Fruit fly (Drosophila melanogaster) whole organism, embryonic: ENCODE data around the gene CG8372.

Experiments used
- Abd-B ChIP-seq: fragments of 200-800 bp; sonication (Bioruptor generic); optimal IDR thresholded peaks from 2 replicates; lab custom pipeline; 2018; ENCODE audit warnings: missing biosample characterization, mild to moderate bottlenecking, missing genetic modification characterization, moderate library complexity
- Awh ChIP-seq: fragments of 200-800 bp; sonication (Bioruptor generic); IDR thresholded peaks from 2 replicates; pipeline ENCODE4, ENCODE4 v1.3.6; 2022; ENCODE audit warnings: missing biosample characterization, missing genetic modification characterization
- BEAF-32 ChIP-seq: fragments of 200-800 bp; sonication (Bioruptor generic); optimal IDR thresholded peaks from 3 replicates; lab custom pipeline; 2017; ENCODE audit warnings: missing biosample characterization, missing genetic modification characterization, mild to moderate bottlenecking, moderate library complexity, missing genetic modification reagents
- BtbVII ChIP-seq: fragments of 200-800 bp; sonication (Bioruptor generic); optimal IDR thresholded peaks from 3 replicates; lab custom pipeline; 2017; ENCODE audit warnings: missing biosample characterization, mild to moderate bottlenecking, missing genetic modification characterization
- CG13123 ChIP-seq: fragments of 200-800 bp; sonication (Bioruptor generic); optimal IDR thresholded peaks from 2 replicates; lab custom pipeline; 2016; ENCODE audit warnings: missing biosample characterization, missing genetic modification characterization
- CG14710 ChIP-seq: fragments of 200-800 bp; sonication (Bioruptor generic); optimal IDR thresholded peaks from 3 replicates; lab custom pipeline; 2019; ENCODE audit warnings: missing biosample characterization, mild to moderate bottlenecking, missing genetic modification characterization, moderate library complexity
- CG15269 ChIP-seq: fragments of 200-800 bp; sonication (Bioruptor generic); optimal IDR thresholded peaks from 2 replicates; lab custom pipeline; 2018; ENCODE audit warnings: missing biosample characterization, mild to moderate bottlenecking, missing genetic modification characterization, moderate library complexity
- CG2129 ChIP-seq: fragments of 200-800 bp; sonication (Bioruptor generic); IDR thresholded peaks from 2 replicates; pipeline ENCODE4 v1.3.6; 2022; ENCODE audit warnings: missing biosample characterization, missing genetic modification characterization; ENCODE audit not compliant: partially characterized antibody
- CG2202 ChIP-seq: fragments of 200-800 bp; sonication (Bioruptor generic); optimal IDR thresholded peaks from 2 replicates; lab custom pipeline; 2018; ENCODE audit warnings: missing biosample characterization, mild to moderate bottlenecking, missing genetic modification characterization
- CG32767 ChIP-seq: fragments of 200-800 bp; sonication (Bioruptor generic); IDR thresholded peaks from 2 replicates; pipeline ENCODE4 v1.3.6; 2022; ENCODE audit warnings: missing biosample characterization, missing genetic modification characterization
- CG33213 ChIP-seq: fragments of 200-800 bp; sonication (Bioruptor generic); optimal IDR thresholded peaks from 3 replicates; lab custom pipeline; 2016; ENCODE audit warnings: missing biosample characterization, missing genetic modification characterization
- CG34224 ChIP-seq: fragments of 200-800 bp; sonication (Bioruptor generic); IDR thresholded peaks from 3 replicates; pipeline ENCODE4 v1.3.6; 2022; ENCODE audit warnings: missing biosample characterization, missing genetic modification characterization; ENCODE audit not compliant: partially characterized antibody
- CG34376 ChIP-seq: fragments of 200-800 bp; sonication (Bioruptor generic); optimal IDR thresholded peaks from 2 replicates; lab custom pipeline; 2018; ENCODE audit warnings: missing biosample characterization, mild to moderate bottlenecking, missing genetic modification characterization
- CG6654 ChIP-seq: fragments of 200-800 bp; sonication (Bioruptor generic); optimal IDR thresholded peaks from 2 replicates; lab custom pipeline; 2017; ENCODE audit warnings: missing biosample characterization, mild to moderate bottlenecking, missing genetic modification characterization
- CG6791 ChIP-seq: fragments of 200-800 bp; sonication (Bioruptor generic); IDR thresholded peaks from 3 replicates; pipeline ENCODE4 v1.3.6; 2022; ENCODE audit warnings: missing biosample characterization, missing genetic modification characterization; ENCODE audit not compliant: partially characterized antibody
- CG9876 ChIP-seq: fragments of 200-800 bp; sonication (Bioruptor generic); optimal IDR thresholded peaks from 2 replicates; lab custom pipeline; 2016; ENCODE audit warnings: missing biosample characterization, missing genetic modification characterization
- Dfd ChIP-seq, 2 experiments: fragments of >200 bp; optimal IDR thresholded peaks; 2 replicates each; lab custom pipeline; 2017; ENCODE audit warnings: missing biosample characterization in 2 of 2, missing genetic modification characterization in 2 of 2
- Dll ChIP-seq: fragments of 200-800 bp; sonication (Bioruptor generic); IDR thresholded peaks from 4 replicates; pipeline ENCODE4 v1.3.6; 2022; ENCODE audit warnings: missing biosample characterization, missing genetic modification characterization; ENCODE audit not compliant: partially characterized antibody
- Doc3 ChIP-seq: fragments of 200-800 bp; sonication (Bioruptor generic); IDR thresholded peaks from 3 replicates; pipeline ENCODE4 v1.3.6; 2022; ENCODE audit warnings: missing biosample characterization, missing genetic modification characterization; ENCODE audit not compliant: partially characterized antibody
- Dp ChIP-seq: fragments of 200-800 bp; sonication (Bioruptor generic); optimal IDR thresholded peaks from 2 replicates; lab custom pipeline; 2018; ENCODE audit warnings: missing biosample characterization, mild to moderate bottlenecking, missing genetic modification characterization, moderate library complexity
- Fer2 ChIP-seq: fragments of 200-800 bp; sonication (Bioruptor generic); optimal IDR thresholded peaks from 2 replicates; lab custom pipeline; 2018; ENCODE audit warnings: missing biosample characterization, mild to moderate bottlenecking, missing genetic modification characterization, moderate library complexity
- Hr39 ChIP-seq: fragments of >200 bp; optimal IDR thresholded peaks from 2 replicates; lab custom pipeline; 2017
- MESR4 ChIP-seq: fragments of 200-800 bp; sonication (Bioruptor generic); optimal IDR thresholded peaks from 2 replicates; lab custom pipeline; 2018; ENCODE audit warnings: missing biosample characterization, mild to moderate bottlenecking, missing genetic modification characterization, moderate library complexity
- Nf-YA ChIP-seq: fragments of 200-800 bp; sonication (Bioruptor generic); IDR thresholded peaks from 2 replicates; pipeline ENCODE4 v1.3.6; 2022; ENCODE audit warnings: missing biosample characterization, missing genetic modification characterization
- Rfx ChIP-seq: fragments of 200-800 bp; sonication (Bioruptor generic); IDR thresholded peaks from 2 replicates; pipeline ENCODE4 v1.3.6; 2022; ENCODE audit warnings: missing biosample characterization, missing genetic modification characterization
- Scr ChIP-seq: fragments of 200-800 bp; sonication (Bioruptor generic); IDR thresholded peaks from 2 replicates; pipeline ENCODE4 v1.3.6; 2022; ENCODE audit warnings: missing biosample characterization, missing genetic modification characterization; ENCODE audit not compliant: partially characterized antibody
- Six4 ChIP-seq: fragments of 200-800 bp; sonication (Bioruptor generic); optimal IDR thresholded peaks from 2 replicates; lab custom pipeline; 2016; ENCODE audit warnings: missing biosample characterization, missing genetic modification characterization
- Sox102F ChIP-seq: fragments of 200-800 bp; sonication (Bioruptor generic); optimal IDR thresholded peaks from 2 replicates; lab custom pipeline; 2018; ENCODE audit warnings: missing biosample characterization, mild to moderate bottlenecking, missing genetic modification characterization, moderate library complexity
- Tbp ChIP-seq: fragments of >200 bp; optimal IDR thresholded peaks from 2 replicates; lab custom pipeline; 2018; ENCODE audit warnings: missing biosample characterization, missing genetic modification characterization
- Xbp1 ChIP-seq: fragments of 200-800 bp; sonication (Bioruptor generic); optimal IDR thresholded peaks from 3 replicates; lab custom pipeline; 2016; ENCODE audit warnings: missing biosample characterization, mild to moderate bottlenecking, missing genetic modification characterization
- al ChIP-seq: fragments of 200-800 bp; sonication (Bioruptor generic); IDR thresholded peaks from 2 replicates; pipeline ENCODE4 v1.3.6; 2022; ENCODE audit warnings: missing biosample characterization, missing genetic modification characterization
- bowl ChIP-seq: fragments of 200-800 bp; sonication (Bioruptor generic); IDR thresholded peaks from 2 replicates; pipeline ENCODE4 v1.3.6; 2022; ENCODE audit warnings: missing biosample characterization, missing genetic modification characterization
- cad ChIP-seq: fragments of >200 bp; optimal IDR thresholded peaks from 2 replicates; lab custom pipeline; 2017; ENCODE audit warnings: missing biosample characterization, missing genetic modification characterization
- ci ChIP-seq: fragments of 200-800 bp; sonication (Bioruptor generic); IDR thresholded peaks from 3 replicates; pipeline ENCODE4 v1.3.6; 2022; ENCODE audit warnings: missing biosample characterization, missing genetic modification characterization
- disco-r ChIP-seq: fragments of 200-800 bp; sonication (Bioruptor generic); optimal IDR thresholded peaks from 2 replicates; lab custom pipeline; 2016; ENCODE audit warnings: missing biosample characterization, missing genetic modification characterization
- ewg ChIP-seq: fragments of 200-800 bp; sonication (Bioruptor generic); optimal IDR thresholded peaks from 3 replicates; lab custom pipeline; 2017; ENCODE audit warnings: mild to moderate bottlenecking, missing biosample characterization, missing genetic modification reagents, missing genetic modification characterization
- exex ChIP-seq: fragments of 200-800 bp; sonication (Bioruptor generic); optimal IDR thresholded peaks from 4 replicates; lab custom pipeline; 2018; ENCODE audit warnings: missing biosample characterization, mild to moderate bottlenecking, missing genetic modification characterization, moderate library complexity
- fd64A ChIP-seq: fragments of 200-800 bp; sonication (Bioruptor generic); optimal IDR thresholded peaks from 3 replicates; lab custom pipeline; 2018; ENCODE audit warnings: missing biosample characterization, mild to moderate bottlenecking, missing genetic modification characterization
- hbn ChIP-seq: fragments of 200-800 bp; sonication (Bioruptor generic); IDR thresholded peaks from 2 replicates; pipeline ENCODE4 v1.3.6; 2022; ENCODE audit warnings: missing biosample characterization, missing genetic modification characterization; ENCODE audit not compliant: partially characterized antibody
- nerfin-1 ChIP-seq: fragments of 200-800 bp; sonication (Bioruptor generic); optimal IDR thresholded peaks from 3 replicates; lab custom pipeline; 2019; ENCODE audit warnings: missing biosample characterization, mild to moderate bottlenecking, missing genetic modification characterization, moderate library complexity
- pan ChIP-seq, 4 experiments: fragments of >200 bp in 3 of 4; fragments of 200-800 bp in 1 of 4; sonication (Bioruptor generic) in 1 of 4; optimal IDR thresholded peaks in 3 of 4; IDR thresholded peaks in 1 of 4; 2 replicates each; pipeline versions ENCODE4 v1.3.6 to Lab custom; 2017 to 2022; ENCODE audit warnings: missing biosample characterization in 2 of 4, missing genetic modification characterization in 2 of 4, mixed read lengths in 1 of 4
- pho ChIP-seq: fragments of 200-800 bp; sonication (Bioruptor generic); optimal IDR thresholded peaks from 2 replicates; lab custom pipeline; 2016; ENCODE audit warnings: missing biosample characterization, missing genetic modification characterization
- phol ChIP-seq: fragments of 200-800 bp; sonication (Bioruptor generic); optimal IDR thresholded peaks from 3 replicates; lab custom pipeline; 2018; ENCODE audit warnings: missing biosample characterization, mild to moderate bottlenecking, missing genetic modification characterization, moderate library complexity
- sisA ChIP-seq: fragments of 200-800 bp; sonication (Bioruptor generic); IDR thresholded peaks from 2 replicates; pipeline ENCODE4 v1.3.6; 2022; ENCODE audit warnings: missing biosample characterization, missing genetic modification characterization
- slbo ChIP-seq: fragments of 200-800 bp; sonication (Bioruptor generic); IDR thresholded peaks from 2 replicates; pipeline ENCODE4 v1.3.6; 2022; ENCODE audit warnings: missing biosample characterization, missing genetic modification characterization
- sqz ChIP-seq: fragments of 200-800 bp; sonication (Bioruptor generic); optimal IDR thresholded peaks from 3 replicates; lab custom pipeline; 2018; ENCODE audit warnings: missing biosample characterization, mild to moderate bottlenecking, missing genetic modification characterization
- tna ChIP-seq: fragments of 200-800 bp; sonication (Bioruptor generic); IDR thresholded peaks from 2 replicates; pipeline ENCODE4 v1.3.6; 2022; ENCODE audit warnings: missing biosample characterization, missing genetic modification characterization; ENCODE audit not compliant: partially characterized antibody
- trem ChIP-seq: fragments of 200-800 bp; optimal IDR thresholded peaks from 3 replicates; lab custom pipeline; 2019; ENCODE audit warnings: missing biosample characterization, mild to moderate bottlenecking, missing genetic modification characterization, moderate library complexity
- twi ChIP-seq: fragments of 200-800 bp; optimal IDR thresholded peaks from 2 replicates; lab custom pipeline; 2019; ENCODE audit warnings: missing biosample characterization, mild to moderate bottlenecking, missing genetic modification characterization, moderate library complexity

Gene CG8372

DNA sequence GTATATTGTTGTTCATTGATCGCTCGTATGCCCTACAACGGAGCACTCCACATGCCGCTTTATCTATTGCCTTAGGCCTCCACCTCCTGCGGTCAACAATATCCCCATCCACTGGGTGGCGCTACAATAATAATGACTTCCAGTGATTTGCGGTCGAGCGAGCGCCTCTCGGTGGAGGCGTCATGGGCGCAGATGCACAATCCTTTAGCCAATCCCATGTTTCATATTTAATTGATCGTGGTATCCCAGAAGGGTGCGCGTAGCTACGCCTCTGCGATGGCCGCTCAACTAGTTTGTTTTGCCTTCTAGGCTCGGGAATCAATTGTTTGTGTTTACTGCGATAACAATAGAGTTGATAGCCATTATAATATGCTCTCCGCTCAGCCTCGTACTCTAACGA, 16.4 kb upstream of the CG8372 start (continued):
- TF ChIP-seq CG13123 (GFP tag; lab: Kevin White, UChicago) (no peak), CG9876 (no peak), al (GFP tag; lab: Robert Waterston, UW) (0 out of 2 replicates have a peak, but pooled peaks have one; percentile 16), Dfd (GFP tag; optimal IDR thresholded peaks at IDR 0.05; lab: Kevin White, UChicago) (no peak), CG6654 (no peak), Awh (GFP tag; lab: Robert Waterston, UW) (0 out of 2 replicates have a peak, but pooled peaks have one; percentile 23), disco-r (no peak), twi (tag; lab: Kevin White, UChicago) (no peak), bowl (GFP tag; lab: Robert Waterston, UW) (no peak), Nf-YA (GFP tag; lab: Robert Waterston, UW) (0 out of 2 replicates have a peak, but pooled peaks have one; percentile 15), Six4 (no peak), CG33213 (GFP tag; lab: Kevin White, UChicago) (no peak), Tbp (GFP tag; lab: Kevin White, UChicago) (no peak), Xbp1 (GFP tag; lab: Kevin White, UChicago) (no peak), Fer2 (no peak), Sox102F (GFP tag; lab: Kevin White, UChicago) (no peak), BtbVII (GFP tag; lab: Kevin White, UChicago) (no peak), Rfx (GFP tag; lab: Robert Waterston, UW) (0 out of 2 replicates have a peak, but pooled peaks have one; percentile 6), sisA (no peak), Hr39 (lab: Kevin White, UChicago) (no peak), slbo (peak; percentile 46), fd64A (GFP tag; lab: Kevin White, UChicago) (peak; percentile 7), ci (GFP tag; lab: Robert Waterston, UW) (0 out of 3 replicates have a peak, but pooled peaks have one; percentile 25)

DNA sequence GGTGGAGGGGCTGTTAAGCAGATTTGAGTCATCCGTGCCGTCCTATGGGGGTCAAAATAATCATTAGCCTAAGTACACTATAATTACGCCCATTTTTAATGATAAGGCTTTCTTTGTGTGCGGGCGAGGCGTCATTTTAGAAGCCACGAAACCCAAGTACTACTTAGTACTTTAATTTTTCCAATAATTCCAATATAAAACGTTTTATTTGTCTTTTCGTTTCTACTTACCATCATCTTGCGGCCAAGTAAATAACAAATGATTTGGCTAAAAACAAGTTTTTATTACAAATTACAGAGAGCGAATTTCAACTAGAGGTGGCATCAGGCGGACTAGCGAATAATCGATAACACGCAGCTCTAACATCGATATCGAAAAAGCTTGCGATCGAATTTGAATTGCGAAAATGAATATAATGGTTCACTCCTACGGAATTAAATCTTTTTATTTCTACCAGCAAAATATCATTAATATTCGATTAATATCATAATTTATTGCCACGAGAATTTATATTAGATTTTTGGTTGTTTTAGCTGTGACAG, 7.8 kb upstream of the CG8372 start, which contains the start of gene Snx6:
Gene Snx6, minus strand, starts transcription at position 349 of the 542 bp plus-strand sequence.
- TF ChIP-seq cad (GFP tag; lab: Kevin White, UChicago): no peak
- peak; percentile 58; the same call in 2 of the 3 replicates for TF ChIP-seq CG6791
- TF ChIP-seq hbn (GFP tag; lab: Robert Waterston, UW): peak; percentile 62
- TF ChIP-seq Dll: peak; percentile 85
- peak; percentile 50 for TF ChIP-seq MESR4 (GFP tag; lab: Kevin White, UChicago)
- no peak for TF ChIP-seq ewg (GFP tag; lab: Kevin White, UChicago)
- TF ChIP-seq trem: peak; percentile 27
- no peak for TF ChIP-seq Abd-B (GFP tag; lab: Kevin White, UChicago)
- TF ChIP-seq tna: 0 out of 2 replicates have a peak, but pooled peaks have one; percentile 39
- TF ChIP-seq CG34224 (GFP tag; lab: Robert Waterston, UW): peak; percentile 83
- TF ChIP-seq sqz (GFP tag; lab: Kevin White, UChicago): no peak
- TF ChIP-seq CG34376: no peak
- no peak for TF ChIP-seq CG32767 (GFP tag; lab: Robert Waterston, UW)
- TF ChIP-seq nerfin-1: no peak
- TF ChIP-seq pho (GFP tag; lab: Kevin White, UChicago): no peak
- peak; percentile 64 for TF ChIP-seq BEAF-32 (GFP tag; lab: Kevin White, UChicago)
- TF ChIP-seq exex: peak; percentile 80
- TF ChIP-seq Scr (GFP tag; lab: Robert Waterston, UW): peak; percentile 68
- TF ChIP-seq Doc3 (GFP tag; lab: Robert Waterston, UW): peak; percentile 65
- no peak for TF ChIP-seq CG2202 (tag; lab: Kevin White, UChicago)
- peak; percentile 12 for TF ChIP-seq CG14710 (tag; lab: Kevin White, UChicago)
- TF ChIP-seq pan (optimal IDR thresholded peaks at IDR 0.05; lab: Kevin White, UChicago): no peak
- no peak for TF ChIP-seq pan (GFP tag; optimal IDR thresholded peaks at IDR 0.05 in 1 of 2, IDR thresholded peaks at IDR 0.05 in 1 of 2)
- no peak for TF ChIP-seq CG15269 (tag; lab: Kevin White, UChicago)
- TF ChIP-seq phol (tag; lab: Kevin White, UChicago): peak; percentile 46
- peak; percentile 90 for TF ChIP-seq Dp (GFP tag; lab: Kevin White, UChicago)
- peak; percentile 46; the same call in 1 of the 2 replicates for TF ChIP-seq CG2129 (GFP tag; lab: Robert Waterston, UW)
